Worm (Caenorhabditis elegans) whole organism, L4 larva: ENCODE data around the gene C10C5.5.
A peak's percentile ranks its signal among the peaks of the same experiment; 100 is the strongest.

Experiments
- T26A8.4 ChIP-seq: fragments of 200-800 bp; sonication (Bioruptor generic); IDR thresholded peaks from 2 replicates; pipeline ENCODE4 v1.3.6; 2022; ENCODE audit warnings: missing genetic modification characterization, missing compliant biosample characterization
- aha-1 ChIP-seq: fragments of 150-350 bp; peaks from one replicate; lab custom pipeline; 2014; ENCODE audit warnings: missing biosample characterization, missing genetic modification characterization
- attf-4 ChIP-seq: sonication (generic microtip); optimal IDR thresholded peaks from 3 replicates; lab custom pipeline; 2017; ENCODE audit warnings: missing biosample characterization, missing genetic modification characterization
- ceh-20 ChIP-seq: fragments of 200-800 bp; sonication (Bioruptor generic); IDR thresholded peaks from 2 replicates; pipeline ENCODE4 v1.3.6; 2022; ENCODE audit warnings: missing genetic modification reagents, missing genetic modification characterization, missing compliant biosample characterization
- ceh-28 ChIP-seq: fragments of 150-350 bp; optimal IDR thresholded peaks from 2 replicates; lab custom pipeline; 2014; ENCODE audit warnings: missing biosample characterization, missing genetic modification reagents, missing genetic modification characterization
- ces-1 ChIP-seq: fragments of 150-350 bp; sonication (generic microtip); optimal IDR thresholded peaks from 4 replicates; lab custom pipeline; 2014; ENCODE audit warnings: missing biosample characterization, missing genetic modification reagents, missing genetic modification characterization
- dmd-6 ChIP-seq: fragments of 200-800 bp; sonication (Bioruptor generic); IDR thresholded peaks from 2 replicates; pipeline ENCODE4 v1.3.6; 2022; ENCODE audit warnings: missing genetic modification reagents, missing genetic modification characterization, missing compliant biosample characterization
- dpl-1 ChIP-seq: fragments of 150-350 bp; optimal IDR thresholded peaks from 2 replicates; lab custom pipeline; 2014; ENCODE audit warnings: missing biosample characterization, missing genetic modification reagents, missing genetic modification characterization
- duxl-1 ChIP-seq: sonication (generic microtip); optimal IDR thresholded peaks from 2 replicates; lab custom pipeline; 2016; ENCODE audit warnings: mild to moderate bottlenecking, missing genetic modification characterization, moderate library complexity, missing compliant biosample characterization; ENCODE audit not compliant: poor library complexity
- dve-1 ChIP-seq: sonication (generic microtip); optimal IDR thresholded peaks from 2 replicates; lab custom pipeline; 2017; ENCODE audit warnings: antibody characterized with exemption, mild to moderate bottlenecking, missing genetic modification characterization, missing compliant biosample characterization; ENCODE audit not compliant: insufficient read depth
- hif-1 ChIP-seq, 2 experiments: sonication (generic microtip); optimal IDR thresholded peaks; 2 replicates each; lab custom pipeline; 2016 to 2017; ENCODE audit warnings: missing compliant biosample characterization in 2 of 2, missing genetic modification characterization in 2 of 2, missing genetic modification reagents in 2 of 2, missing genotype in 2 of 2, mild to moderate bottlenecking in 1 of 2
- hlh-11 ChIP-seq: fragments of 200-800 bp; sonication (Bioruptor generic); optimal IDR thresholded peaks from 2 replicates; lab custom pipeline; 2018; ENCODE audit warnings: mild to moderate bottlenecking, missing genetic modification characterization, missing compliant biosample characterization
- hlh-30 ChIP-seq: sonication (generic microtip); optimal IDR thresholded peaks from 2 replicates; lab custom pipeline; 2017; ENCODE audit warnings: antibody characterized with exemption, mild to moderate bottlenecking, missing genetic modification characterization, missing compliant biosample characterization; ENCODE audit not compliant: insufficient read depth
- hmg-1.1 ChIP-seq: fragments of 200-800 bp; sonication (Bioruptor generic); IDR thresholded peaks from 2 replicates; pipeline ENCODE4 v1.3.6; 2022; ENCODE audit warnings: missing genetic modification reagents, missing genetic modification characterization, missing compliant biosample characterization
- lim-7 ChIP-seq: fragments of 200-800 bp; sonication (Bioruptor generic); IDR thresholded peaks from 2 replicates; pipeline ENCODE4 v1.3.6; 2022; ENCODE audit warnings: missing genetic modification characterization, missing compliant biosample characterization
- lin-38 ChIP-seq: fragments of 200-800 bp; sonication (Bioruptor generic); IDR thresholded peaks from 2 replicates; pipeline ENCODE4 v1.3.6; 2022; ENCODE audit warnings: missing genetic modification reagents, missing genetic modification characterization, missing compliant biosample characterization
- lir-3 ChIP-seq: sonication (generic microtip); optimal IDR thresholded peaks from 2 replicates; lab custom pipeline; 2016; ENCODE audit warnings: mild to moderate bottlenecking, missing genetic modification characterization, missing compliant biosample characterization
- lsy-2 ChIP-seq, 2 experiments: fragments of 150-350 bp in 1 of 2; sonication (generic microtip) in 1 of 2; optimal IDR thresholded peaks; 2 replicates each; lab custom pipeline; 2014 to 2017; ENCODE audit warnings: missing biosample characterization in 2 of 2, missing genetic modification characterization in 2 of 2
- mdl-1 ChIP-seq, 2 experiments: fragments of 150-350 bp in 1 of 2; sonication (generic microtip) in 1 of 2; optimal IDR thresholded peaks; 2 replicates each; lab custom pipeline; 2014 to 2017; ENCODE audit warnings: missing biosample characterization in 2 of 2, missing genetic modification characterization in 2 of 2
- mep-1 ChIP-seq: fragments of 150-350 bp; sonication (generic microtip); optimal IDR thresholded peaks from 3 replicates; lab custom pipeline; 2014; ENCODE audit warnings: missing biosample characterization, missing genetic modification characterization
- mxl-2 ChIP-seq: fragments of 200-800 bp; sonication (Bioruptor generic); conservative IDR thresholded peaks from 2 replicates; pipeline ENCODE4 v1.3.6; 2022; ENCODE audit warnings: missing genetic modification reagents, missing genetic modification characterization, missing compliant biosample characterization
- nhr-111 ChIP-seq: fragments of 200-800 bp; sonication (Bioruptor generic); optimal IDR thresholded peaks from 2 replicates; lab custom pipeline; 2018; ENCODE audit warnings: mild to moderate bottlenecking, missing genetic modification characterization, missing compliant biosample characterization
- nhr-25 ChIP-seq: sonication (generic microtip); optimal IDR thresholded peaks from 2 replicates; lab custom pipeline; 2017; ENCODE audit warnings: missing genetic modification characterization, mild to moderate bottlenecking, missing compliant biosample characterization, antibody characterized with exemption, moderate library complexity, borderline replicate concordance; ENCODE audit not compliant: insufficient read depth
- nhr-28 ChIP-seq: fragments of 150-350 bp; optimal IDR thresholded peaks from 2 replicates; lab custom pipeline; 2014; ENCODE audit warnings: missing biosample characterization, missing genetic modification characterization
- nhr-42 ChIP-seq: fragments of 200-800 bp; sonication (Bioruptor generic); IDR thresholded peaks from 2 replicates; pipeline ENCODE4 v1.3.6; 2022; ENCODE audit warnings: missing genetic modification characterization, missing compliant biosample characterization
- nhr-48 ChIP-seq: sonication (generic microtip); optimal IDR thresholded peaks from 2 replicates; lab custom pipeline; 2016; ENCODE audit warnings: mild to moderate bottlenecking, missing genetic modification characterization, missing compliant biosample characterization
- nhr-6 ChIP-seq: fragments of 150-350 bp; optimal IDR thresholded peaks from 2 replicates; lab custom pipeline; 2014; ENCODE audit warnings: missing biosample characterization, missing genetic modification characterization
- nhr-76 ChIP-seq: fragments of 150-350 bp; optimal IDR thresholded peaks from 2 replicates; lab custom pipeline; 2014; ENCODE audit warnings: missing biosample characterization, missing genetic modification characterization
- nhr-77 ChIP-seq: fragments of 150-350 bp; optimal IDR thresholded peaks from 2 replicates; lab custom pipeline; 2014; ENCODE audit warnings: missing biosample characterization, missing genetic modification characterization
- rbr-2 ChIP-seq: sonication (generic microtip); optimal IDR thresholded peaks from 2 replicates; lab custom pipeline; 2016; ENCODE audit warnings: missing genotype, missing genetic modification characterization, missing compliant biosample characterization
- tra-1 ChIP-seq: fragments of 200-800 bp; sonication (Bioruptor generic); IDR thresholded peaks from 2 replicates; pipeline ENCODE4 v1.3.6; 2022; ENCODE audit warnings: missing genetic modification reagents, missing genetic modification characterization, missing compliant biosample characterization
- unc-130 ChIP-seq: sonication (generic microtip); optimal IDR thresholded peaks from 2 replicates; lab custom pipeline; 2016; ENCODE audit warnings: missing genetic modification reagents, missing genetic modification characterization, missing compliant biosample characterization
- unc-62 ChIP-seq, 3 experiments: fragments of 150-350 bp in 1 of 3; sonication (generic microtip); optimal IDR thresholded peaks in 2 of 3; peaks in 1 of 3; 1 replicate in 1 of 3; 2 replicates in 2 of 3; lab custom pipeline; 2014 to 2017; ENCODE audit warnings: missing biosample characterization in 3 of 3, missing genetic modification characterization in 3 of 3, missing genetic modification reagents in 3 of 3, missing genotype in 1 of 3
- vab-7 ChIP-seq: fragments of 200-800 bp; sonication (Bioruptor generic); IDR thresholded peaks from 2 replicates; pipeline ENCODE4 v1.3.6; 2022; ENCODE audit warnings: missing genetic modification reagents, missing genetic modification characterization, missing compliant biosample characterization
- zfp-3 ChIP-seq: fragments of 200-800 bp; sonication (Bioruptor generic); conservative IDR thresholded peaks from 2 replicates; pipeline ENCODE4 v1.3.6; 2022; ENCODE audit warnings: missing genetic modification reagents, missing genetic modification characterization, missing compliant biosample characterization

Gene C10C5.5

ce11 chrIV:9376550-9376949, 4.7 kb upstream of the C10C5.5 start:
- TF ChIP-seq ceh-28 = no peak
- peak; percentile 45 for TF ChIP-seq nhr-76 (tag; lab: Kevin White, UChicago)
- TF ChIP-seq unc-130 (GFP tag; lab: Kevin White, UChicago) = no peak
- peak; percentile 70 for TF ChIP-seq dmd-6 (GFP tag; lab: Robert Waterston, UW)
- no peak for TF ChIP-seq lim-7 (GFP tag; lab: Robert Waterston, UW)
- TF ChIP-seq ces-1 (GFP tag; lab: Kevin White, UChicago) = no peak
- TF ChIP-seq hif-1 (tag; optimal IDR thresholded peaks at IDR 0.05; lab: Kevin White, UChicago) = no peak
- no peak for TF ChIP-seq lir-3
- TF ChIP-seq hmg-1.1 = no peak
- no peak for TF ChIP-seq nhr-42 (GFP tag; lab: Robert Waterston, UW)
- TF ChIP-seq lin-38 (GFP tag; lab: Robert Waterston, UW) = no peak
- no peak for TF ChIP-seq T26A8.4 (GFP tag; lab: Robert Waterston, UW)
- TF ChIP-seq hlh-30 = peak; percentile 36
- no peak for TF ChIP-seq nhr-77 (tag; lab: Kevin White, UChicago)
- peak; percentile 59; the same call in 1 of the 2 replicates for TF ChIP-seq tra-1
- peak; percentile 65 for TF ChIP-seq nhr-25
- peak; percentile 39 for TF ChIP-seq nhr-28 (tag; lab: Kevin White, UChicago)
- TF ChIP-seq lsy-2 (tag; optimal IDR thresholded peaks at IDR 0.05; lab: Kevin White, UChicago) = peak in 1 of 2 experiments; percentile 31
- peak; percentile 49 for TF ChIP-seq dve-1

ce11 chrIV:9378272-9378671, 3.0 kb upstream of the C10C5.5 start, which contains the start of gene C10C5.4:
Gene C10C5.4, plus strand, starts transcription at chrIV:9378552.
- TF ChIP-seq dmd-6 (GFP tag; lab: Robert Waterston, UW) = peak; percentile 79
- TF ChIP-seq dve-1 = peak; percentile 68
- TF ChIP-seq zfp-3 (GFP tag; lab: Robert Waterston, UW) = no peak
- TF ChIP-seq nhr-6 (tag; lab: Kevin White, UChicago) = no peak
- TF ChIP-seq hlh-11 (tag; lab: Kevin White, UChicago) = peak; percentile 15
- TF ChIP-seq unc-62 (GFP tag; optimal IDR thresholded peaks at IDR 0.05 in 1 of 2; lab: Kevin White, UChicago) = peak in 1 of 2 experiments; percentile 38
- TF ChIP-seq unc-62 (tag; optimal IDR thresholded peaks at IDR 0.05; lab: Kevin White, UChicago) = no peak
- TF ChIP-seq nhr-48 = peak; percentile 34

- TF ChIP-seq duxl-1 (tag; lab: Kevin White, UChicago) (no peak), unc-62 (GFP tag; optimal IDR thresholded peaks at IDR 0.05 in 1 of 2; lab: Kevin White, UChicago) (peak in 1 of 2 experiments; percentile 1), unc-62 (tag; optimal IDR thresholded peaks at IDR 0.05; lab: Kevin White, UChicago) (no peak)
Observed at ce11 chrIV:9384826-9385225, 3.6 kb downstream of the C10C5.5 start, which contains the start of gene C10C5.7. Gene C10C5.7, plus strand, starts transcription at chrIV:9385126.

ce11 chrIV:9386038-9386437, 4.8 kb downstream of the C10C5.5 start, which contains the start of gene daf-15:
Gene daf-15, plus strand, starts transcription at chrIV:9386208.
- TF ChIP-seq ceh-20 (no peak), vab-7 (no peak), mdl-1 (tag; optimal IDR thresholded peaks at IDR 0.05; lab: Kevin White, UChicago) (peak in 1 of 2 experiments; percentile 27), dve-1 (peak; percentile 28), nhr-6 (tag; lab: Kevin White, UChicago) (peak; percentile 46), dpl-1 (GFP tag; lab: Kevin White, UChicago) (peak; percentile 93), aha-1 (tag; lab: Kevin White, UChicago) (peak; percentile 93), rbr-2 (tag; lab: Kevin White, UChicago) (peak; percentile 26), nhr-28 (tag; lab: Kevin White, UChicago) (peak; percentile 32), mxl-2 (no peak), nhr-111 (GFP tag; lab: Kevin White, UChicago) (no peak), lin-38 (GFP tag; lab: Robert Waterston, UW) (peak; percentile 94), ces-1 (GFP tag; lab: Kevin White, UChicago) (no peak), hlh-30 (peak; percentile 90), attf-4 (tag; lab: Kevin White, UChicago) (no peak), lsy-2 (tag; optimal IDR thresholded peaks at IDR 0.05; lab: Kevin White, UChicago) (peak in 1 of 2 experiments; percentile 67), mep-1 (tag; lab: Kevin White, UChicago) (peak; percentile 45), unc-62 (GFP tag; optimal IDR thresholded peaks at IDR 0.05 in 1 of 2; lab: Kevin White, UChicago) (peak in 1 of 2 experiments; percentile 69), unc-62 (tag; optimal IDR thresholded peaks at IDR 0.05; lab: Kevin White, UChicago) (no peak)
